Worm (Caenorhabditis elegans) whole organism, L4 larva: ENCODE measurements around the gene srbc-2.
"Not testable (repeated sequence)": the region's sequence is repeated elsewhere in the genome, so short reads cannot be mapped to it uniquely, and the experiment has no call there.

ENCODE experiments used
- D1046.2 ChIP-seq: fragments of 200-800 bp; sonication (Bioruptor generic); IDR thresholded peaks from 2 replicates; pipeline ENCODE4 v1.3.6; 2022; ENCODE audit warnings: missing genetic modification characterization, missing compliant biosample characterization
- F26F4.8 ChIP-seq: fragments of 200-800 bp; sonication (Bioruptor generic); conservative IDR thresholded peaks from 2 replicates; pipeline ENCODE4 v1.3.6; 2022; ENCODE audit warnings: missing genetic modification characterization, missing compliant biosample characterization
- T20F7.1 ChIP-seq: fragments of 200-800 bp; sonication (Bioruptor generic); optimal IDR thresholded peaks from 2 replicates; lab custom pipeline; 2018; ENCODE audit warnings: mild to moderate bottlenecking, missing genetic modification characterization, missing compliant biosample characterization
- T26A8.4 ChIP-seq: fragments of 200-800 bp; sonication (Bioruptor generic); IDR thresholded peaks from 2 replicates; pipeline ENCODE4 v1.3.6; 2022; ENCODE audit warnings: missing genetic modification characterization, missing compliant biosample characterization
- Y105C5A.15 ChIP-seq: fragments of 200-800 bp; sonication (Bioruptor generic); IDR thresholded peaks from 2 replicates; pipeline ENCODE4 v1.3.6; 2022; ENCODE audit warnings: missing genetic modification characterization, missing compliant biosample characterization
- Y75B8A.6 ChIP-seq: fragments of 200-800 bp; sonication (Bioruptor generic); IDR thresholded peaks from 2 replicates; pipeline ENCODE4 v1.3.6; 2022; ENCODE audit warnings: missing genetic modification reagents, missing genetic modification characterization, missing compliant biosample characterization
- aha-1 ChIP-seq: fragments of 150-350 bp; peaks from one replicate; lab custom pipeline; 2014; ENCODE audit warnings: missing biosample characterization, missing genetic modification characterization
- ceh-82 ChIP-seq: sonication (generic microtip); optimal IDR thresholded peaks from 2 replicates; lab custom pipeline; 2017; ENCODE audit warnings: missing biosample characterization, missing genetic modification characterization
- ctbp-1 ChIP-seq: fragments of 200-800 bp; sonication (Bioruptor generic); IDR thresholded peaks from 2 replicates; pipeline ENCODE4 v1.3.6; 2022; ENCODE audit warnings: missing genetic modification reagents, missing genetic modification characterization, missing compliant biosample characterization
- daf-16 ChIP-seq, 3 experiments: sonication (generic microtip); optimal IDR thresholded peaks; 2 replicates each; lab custom pipeline; 2016 to 2017; ENCODE audit warnings: missing genetic modification characterization in 3 of 3, missing genetic modification reagents in 3 of 3, mild to moderate bottlenecking in 2 of 3, missing compliant biosample characterization in 2 of 3, missing biosample characterization in 1 of 3, moderate library complexity in 1 of 3
- dmd-8 ChIP-seq: fragments of 200-800 bp; sonication (Bioruptor generic); IDR thresholded peaks from 2 replicates; pipeline ENCODE4 v1.3.6; 2022; ENCODE audit warnings: missing genetic modification characterization, missing compliant biosample characterization
- dmd-9 ChIP-seq: fragments of 200-800 bp; sonication (Bioruptor generic); IDR thresholded peaks from 2 replicates; pipeline ENCODE4 v1.3.6; 2022; ENCODE audit warnings: missing genetic modification reagents, missing genetic modification characterization, missing compliant biosample characterization
- egl-43 ChIP-seq: fragments of 200-800 bp; sonication (Bioruptor generic); IDR thresholded peaks from 2 replicates; pipeline ENCODE4 v1.3.6; 2022; ENCODE audit warnings: missing genetic modification reagents, missing genetic modification characterization, missing compliant biosample characterization
- gei-8 ChIP-seq: fragments of 200-800 bp; sonication (Bioruptor generic); optimal IDR thresholded peaks from 2 replicates; lab custom pipeline; 2018; ENCODE audit warnings: mild to moderate bottlenecking, missing genetic modification characterization, missing compliant biosample characterization
- hlh-30 ChIP-seq: sonication (generic microtip); optimal IDR thresholded peaks from 2 replicates; lab custom pipeline; 2017; ENCODE audit warnings: antibody characterized with exemption, mild to moderate bottlenecking, missing genetic modification characterization, missing compliant biosample characterization; ENCODE audit not compliant: insufficient read depth
- hmg-1.1 ChIP-seq: fragments of 200-800 bp; sonication (Bioruptor generic); IDR thresholded peaks from 2 replicates; pipeline ENCODE4 v1.3.6; 2022; ENCODE audit warnings: missing genetic modification reagents, missing genetic modification characterization, missing compliant biosample characterization
- lin-1 ChIP-seq: fragments of 200-800 bp; sonication (Bioruptor generic); IDR thresholded peaks from 2 replicates; pipeline ENCODE4 v1.3.6; 2022; ENCODE audit warnings: missing genetic modification reagents, missing genetic modification characterization, missing compliant biosample characterization
- lin-15B ChIP-seq: fragments of 150-350 bp; sonication (generic microtip); optimal IDR thresholded peaks from 3 replicates; lab custom pipeline; 2014; ENCODE audit warnings: missing biosample characterization, missing genetic modification characterization
- lin-29 ChIP-seq: fragments of 200-800 bp; sonication (Bioruptor generic); IDR thresholded peaks from 2 replicates; pipeline ENCODE4 v1.3.6; 2022; ENCODE audit warnings: missing genetic modification reagents, missing genetic modification characterization, missing compliant biosample characterization
- mep-1 ChIP-seq: fragments of 150-350 bp; sonication (generic microtip); optimal IDR thresholded peaks from 3 replicates; lab custom pipeline; 2014; ENCODE audit warnings: missing biosample characterization, missing genetic modification characterization
- mes-2 ChIP-seq: sonication (generic microtip); optimal IDR thresholded peaks from 2 replicates; lab custom pipeline; 2016; ENCODE audit warnings: missing genotype, mild to moderate bottlenecking, missing genetic modification characterization, missing compliant biosample characterization; ENCODE audit not compliant: poor library complexity, severe bottlenecking
- nhr-10 ChIP-seq: fragments of 150-350 bp; optimal IDR thresholded peaks from 2 replicates; lab custom pipeline; 2014; ENCODE audit warnings: missing biosample characterization, missing genetic modification characterization
- nhr-28 ChIP-seq: fragments of 150-350 bp; optimal IDR thresholded peaks from 2 replicates; lab custom pipeline; 2014; ENCODE audit warnings: missing biosample characterization, missing genetic modification characterization
- nhr-42 ChIP-seq: fragments of 200-800 bp; sonication (Bioruptor generic); IDR thresholded peaks from 2 replicates; pipeline ENCODE4 v1.3.6; 2022; ENCODE audit warnings: missing genetic modification characterization, missing compliant biosample characterization
- nhr-48 ChIP-seq: sonication (generic microtip); optimal IDR thresholded peaks from 2 replicates; lab custom pipeline; 2016; ENCODE audit warnings: mild to moderate bottlenecking, missing genetic modification characterization, missing compliant biosample characterization
- nhr-77 ChIP-seq: fragments of 150-350 bp; optimal IDR thresholded peaks from 2 replicates; lab custom pipeline; 2014; ENCODE audit warnings: missing biosample characterization, missing genetic modification characterization
- pqm-1 ChIP-seq: sonication (generic microtip); optimal IDR thresholded peaks from 2 replicates; lab custom pipeline; 2017; ENCODE audit warnings: missing biosample characterization, missing genetic modification characterization
- set-16 ChIP-seq: fragments of 200-800 bp; sonication (Bioruptor generic); IDR thresholded peaks from 2 replicates; pipeline ENCODE4 v1.3.6; 2022; ENCODE audit warnings: missing genetic modification reagents, missing genetic modification characterization, missing compliant biosample characterization
- unc-62 ChIP-seq, 3 experiments: fragments of 150-350 bp in 1 of 3; sonication (generic microtip); optimal IDR thresholded peaks in 2 of 3; peaks in 1 of 3; 1 replicate in 1 of 3; 2 replicates in 2 of 3; lab custom pipeline; 2014 to 2017; ENCODE audit warnings: missing biosample characterization in 3 of 3, missing genetic modification characterization in 3 of 3, missing genetic modification reagents in 3 of 3, missing genotype in 1 of 3
- vab-7 ChIP-seq: fragments of 200-800 bp; sonication (Bioruptor generic); IDR thresholded peaks from 2 replicates; pipeline ENCODE4 v1.3.6; 2022; ENCODE audit warnings: missing genetic modification reagents, missing genetic modification characterization, missing compliant biosample characterization
- ztf-7 ChIP-seq: fragments of 150-350 bp; optimal IDR thresholded peaks from 2 replicates; lab custom pipeline; 2014; ENCODE audit warnings: missing biosample characterization, missing genetic modification characterization

Gene srbc-2

ce11 chrV:3388299-3388698, 11.4 kb upstream of the srbc-2 start (continued):
- no peak for TF ChIP-seq D1046.2
- no peak for TF ChIP-seq egl-43 (GFP tag; lab: Robert Waterston, UW)
- peak in 1 of 2 experiments; percentile 36 for TF ChIP-seq daf-16 (GFP tag; optimal IDR thresholded peaks at IDR 0.05; lab: Kevin White, UChicago)
- TF ChIP-seq daf-16 (tag; optimal IDR thresholded peaks at IDR 0.05; lab: Kevin White, UChicago) = peak; percentile 63
- no peak for TF ChIP-seq mep-1
- peak; percentile 42; the same call in 1 of the 2 replicates for TF ChIP-seq hmg-1.1 (GFP tag; lab: Robert Waterston, UW)
- TF ChIP-seq Y105C5A.15 (GFP tag; lab: Robert Waterston, UW) = no peak
- peak; percentile 1 for TF ChIP-seq pqm-1 (tag; lab: Kevin White, UChicago)
- TF ChIP-seq nhr-77 = peak; percentile 54
- no peak for TF ChIP-seq set-16 (GFP tag; lab: Robert Waterston, UW)
- no peak for TF ChIP-seq vab-7
- TF ChIP-seq mes-2 (tag; lab: Kevin White, UChicago) = peak; percentile 40
- peak; percentile 57 for TF ChIP-seq hlh-30 (tag; lab: Kevin White, UChicago)
- TF ChIP-seq nhr-48 (tag; lab: Kevin White, UChicago) = peak; percentile 82

ce11 chrV:3372673-3373072, 4.2 kb downstream of the srbc-2 start, which contains the start of gene srx-121:
Gene srx-121 (minus strand): TSS chrV:3372773.
- no peak for TF ChIP-seq T20F7.1
- no peak for TF ChIP-seq unc-62 (GFP tag; optimal IDR thresholded peaks at IDR 0.05 in 1 of 2; lab: Kevin White, UChicago)
- no peak for TF ChIP-seq unc-62 (tag; optimal IDR thresholded peaks at IDR 0.05; lab: Kevin White, UChicago)
- no peak for TF ChIP-seq lin-15B (tag; lab: Kevin White, UChicago)
- TF ChIP-seq gei-8 = no peak
- TF ChIP-seq F26F4.8 (GFP tag; lab: Robert Waterston, UW) = no peak

ce11 chrV:3367773-3368172, 9.1 kb downstream of the srbc-2 start, which contains the start of gene C04E12.2:
Gene C04E12.2 (plus strand): TSS chrV:3368073.
- not testable (repeated sequence) for TF ChIP-seq Y75B8A.6 (GFP tag; lab: Robert Waterston, UW); ztf-7 (tag; lab: Kevin White, UChicago); lin-1 (GFP tag; lab: Robert Waterston, UW)

- TF ChIP-seq lin-29 = no peak
- peak; percentile 88 for TF ChIP-seq aha-1
- peak; percentile 22 for TF ChIP-seq nhr-28
Observed at ce11 chrV:3362475-3362874, 14.4 kb downstream of the srbc-2 start, which contains the start of gene C04E12.4. Gene C04E12.4 (plus strand): TSS chrV:3362775.

ce11 chrV:3361633-3362032, 15.2 kb downstream of the srbc-2 start:
- peak in 1 of 2 experiments; percentile 97 for TF ChIP-seq unc-62 (GFP tag; optimal IDR thresholded peaks at IDR 0.05 in 1 of 2; lab: Kevin White, UChicago)
- no peak for TF ChIP-seq unc-62 (tag; optimal IDR thresholded peaks at IDR 0.05; lab: Kevin White, UChicago)
- no peak for TF ChIP-seq D1046.2

ce11 chrV:3358267-3358666, 18.6 kb downstream of the srbc-2 start, which contains the start of gene C04E12.5:
Gene C04E12.5 (plus strand): TSS chrV:3358567.
- no peak for TF ChIP-seq ceh-82
- peak in 1 of 2 experiments; percentile 78 for TF ChIP-seq unc-62 (GFP tag; optimal IDR thresholded peaks at IDR 0.05 in 1 of 2; lab: Kevin White, UChicago)
- TF ChIP-seq unc-62 (tag; optimal IDR thresholded peaks at IDR 0.05; lab: Kevin White, UChicago) = no peak

- TF ChIP-seq dmd-9 (no peak), nhr-42 (GFP tag; lab: Robert Waterston, UW) (no peak), aha-1 (no peak), nhr-10 (no peak), vab-7 (no peak), ctbp-1 (GFP tag; lab: Robert Waterston, UW) (no peak), T26A8.4 (no peak), ztf-7 (tag; lab: Kevin White, UChicago) (no peak), dmd-8 (no peak)
Observed at ce11 chrV:3357106-3357505, 19.8 kb downstream of the srbc-2 start, which contains the start of gene scrm-3. Gene scrm-3 (minus strand): TSS chrV:3357206.
